Fruit fly (Drosophila melanogaster): ENCODE results near the gene CG13841.
A peak's percentile ranks its signal among the peaks of the same experiment; 100 is the strongest.

CG13841 gene

DNA sequence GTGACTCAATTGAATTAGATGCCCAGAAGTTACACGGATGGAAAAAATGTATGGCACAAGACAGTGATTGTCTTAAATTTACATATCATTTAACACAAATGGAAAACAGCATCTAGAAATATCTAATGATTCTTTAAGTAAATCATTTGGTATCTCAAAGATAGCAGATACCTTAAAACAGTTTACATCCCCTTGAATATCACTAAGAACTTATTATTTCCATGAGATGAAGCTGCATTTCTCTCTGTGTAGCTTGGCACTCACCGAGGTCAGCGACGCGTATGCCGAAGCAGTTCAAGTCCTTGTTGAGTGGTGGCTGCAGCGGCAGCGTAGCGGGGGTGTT is 47.9 kb downstream of the CG13841 start (continued):
- TF ChIP-seq Drgx (GFP tag; IDR thresholded peaks at IDR 0.05): no peak
- TF ChIP-seq CG18599 (GFP tag; optimal IDR thresholded peaks at IDR 0.05): peak; percentile 71
- TF ChIP-seq z (GFP tag; IDR thresholded peaks at IDR 0.05): no peak
- TF ChIP-seq Xrp1 (GFP tag; IDR thresholded peaks at IDR 0.05): peak; percentile 60
- no peak for TF ChIP-seq bbx (GFP tag; IDR thresholded peaks at IDR 0.05; ENCODE audit: partially characterized antibody)
- peak; percentile 46 for TF ChIP-seq CG15696 (tag; optimal IDR thresholded peaks at IDR 0.05)
- no peak for TF ChIP-seq pfk (GFP tag; optimal IDR thresholded peaks at IDR 0.05)
- peak; percentile 33 for TF ChIP-seq Sox102F (GFP tag; optimal IDR thresholded peaks at IDR 0.05)
- TF ChIP-seq NC2β (GFP tag; optimal IDR thresholded peaks at IDR 0.05): no peak
- no peak for TF ChIP-seq pan (optimal IDR thresholded peaks at IDR 0.05)
- peak in 1 of 2 experiments; percentile 14 for TF ChIP-seq pan (GFP tag; optimal IDR thresholded peaks at IDR 0.05 in 1 of 2, IDR thresholded peaks at IDR 0.05 in 1 of 2)
- no peak for TF ChIP-seq CG6254 (GFP tag; optimal IDR thresholded peaks at IDR 0.05)
- no peak for TF ChIP-seq gcm (GFP tag; optimal IDR thresholded peaks at IDR 0.05)
- 0 out of 2 replicates have a peak, but pooled peaks have one; percentile 11 for TF ChIP-seq E2f1 (GFP tag; IDR thresholded peaks at IDR 0.05)
- TF ChIP-seq CG12219 (GFP tag; optimal IDR thresholded peaks at IDR 0.05): no peak
- no peak for TF ChIP-seq CG7987 (GFP tag; optimal IDR thresholded peaks at IDR 0.05)
- TF ChIP-seq Nf-YC (tag; optimal IDR thresholded peaks at IDR 0.05): no peak
- TF ChIP-seq wek (GFP tag; optimal IDR thresholded peaks at IDR 0.05): no peak
- TF ChIP-seq pho (GFP tag; optimal IDR thresholded peaks at IDR 0.05): no peak
- TF ChIP-seq Myb (GFP tag; optimal IDR thresholded peaks at IDR 0.05): no peak
- peak; percentile 34 for TF ChIP-seq H2.0 (GFP tag; IDR thresholded peaks at IDR 0.05)
- TF ChIP-seq lov (optimal IDR thresholded peaks at IDR 0.05): no peak
- no peak for TF ChIP-seq lov (GFP tag; IDR thresholded peaks at IDR 0.05)
- TF ChIP-seq slp2 (GFP tag; optimal IDR thresholded peaks at IDR 0.05): no peak
- TF ChIP-seq unpg (GFP tag; optimal IDR thresholded peaks at IDR 0.05): peak; percentile 47
- no peak for TF ChIP-seq ham (GFP tag; IDR thresholded peaks at IDR 0.05)
- TF ChIP-seq dmrt99B (tag; optimal IDR thresholded peaks at IDR 0.05): peak; percentile 65
- TF ChIP-seq bcd (GFP tag; optimal IDR thresholded peaks at IDR 0.05): peak; percentile 7
- no peak for TF ChIP-seq tgo (GFP tag; IDR thresholded peaks at IDR 0.05)
- TF ChIP-seq bab2 (GFP tag; optimal IDR thresholded peaks at IDR 0.05): peak; percentile 35
- TF ChIP-seq Fer2 (tag; optimal IDR thresholded peaks at IDR 0.05): no peak
- TF ChIP-seq CG8089 (GFP tag; optimal IDR thresholded peaks at IDR 0.05): no peak
- no peak for TF ChIP-seq Dad (GFP tag; optimal IDR thresholded peaks at IDR 0.05)
- TF ChIP-seq CG12744 (GFP tag; optimal IDR thresholded peaks at IDR 0.05): no peak
- no peak for TF ChIP-seq ftz-f1 (GFP tag; optimal IDR thresholded peaks at IDR 0.05)
- TF ChIP-seq Hr3 (GFP tag; optimal IDR thresholded peaks at IDR 0.05): peak; percentile 6
- no peak for TF ChIP-seq ranshi (GFP tag; IDR thresholded peaks at IDR 0.05)
- no peak for TF ChIP-seq mam (GFP tag; optimal IDR thresholded peaks at IDR 0.05)
- TF ChIP-seq seq (GFP tag; IDR thresholded peaks at IDR 0.05): peak; percentile 57
- peak; percentile 47 for TF ChIP-seq CG17829 (tag; optimal IDR thresholded peaks at IDR 0.05)
- no peak for TF ChIP-seq ato (GFP tag; IDR thresholded peaks at IDR 0.05; ENCODE audit: partially characterized antibody)
- TF ChIP-seq HLH4C (GFP tag; IDR thresholded peaks at IDR 0.05; ENCODE audit: partially characterized antibody): no peak
- no peak for TF ChIP-seq Abd-B (GFP tag; optimal IDR thresholded peaks at IDR 0.05)
- TF ChIP-seq stwl (tag; optimal IDR thresholded peaks at IDR 0.05): no peak
- TF ChIP-seq CG2202 (tag; optimal IDR thresholded peaks at IDR 0.05): no peak
- TF ChIP-seq Dll (GFP tag; IDR thresholded peaks at IDR 0.05; ENCODE audit: partially characterized antibody): no peak
- peak; percentile 64 for TF ChIP-seq CG10979 (tag; optimal IDR thresholded peaks at IDR 0.05)
- TF ChIP-seq CG6175 (GFP tag; IDR thresholded peaks at IDR 0.05): no peak
- TF ChIP-seq h (optimal IDR thresholded peaks at IDR 0.05): no peak
- TF ChIP-seq CG32767 (GFP tag; IDR thresholded peaks at IDR 0.05): no peak
- TF ChIP-seq Dfd (GFP tag; optimal IDR thresholded peaks at IDR 0.05): no peak
- TF ChIP-seq CG2116 (GFP tag; optimal IDR thresholded peaks at IDR 0.05): no peak
